Fruit fly (Drosophila melanogaster): Measurements from ENCODE around the gene CG42586.
"Not testable (repeated sequence)": the region's sequence is repeated elsewhere in the genome, so short reads cannot be mapped to it uniquely, and the experiment has no call there.

CG42586 gene

dm6 chr2L:14739614-14740013 is 2.0 kb downstream of the CG42586 start, which contains the start of gene CG42585:
Gene CG42585, plus strand, starts transcription at chr2L:14739914.
- TF ChIP-seq acj6 (GFP tag; optimal IDR thresholded peaks at IDR 0.05); CG8119 (GFP tag; IDR thresholded peaks at IDR 0.05); CG32006 (GFP tag; optimal IDR thresholded peaks at IDR 0.05): not testable (repeated sequence)

- not testable (repeated sequence) for TF ChIP-seq CG6163 (GFP tag; IDR thresholded peaks at IDR 0.05); CG10631 (GFP tag; optimal IDR thresholded peaks at IDR 0.05); CG6808 (GFP tag; optimal IDR thresholded peaks at IDR 0.05)
Measured at dm6 chr2L:14737669-14738068, 4.0 kb downstream of the CG42586 start, which contains the start of gene CG31775. Gene CG31775, minus strand, starts transcription at chr2L:14737769.

dm6 chr2L:14735543-14735942 is 6.1 kb downstream of the CG42586 start, which contains the start of gene CG31835:
Gene CG31835, plus strand, starts transcription at chr2L:14735843.
- TF ChIP-seq spab (GFP tag; optimal IDR thresholded peaks at IDR 0.05); fd59A (GFP tag; optimal IDR thresholded peaks at IDR 0.05); CG1621 (tag; optimal IDR thresholded peaks at IDR 0.05): not testable (repeated sequence)

dm6 chr2L:14730077-14730476 is 11.6 kb downstream of the CG42586 start, which contains the start of gene CG42685:
Gene CG42685, minus strand, starts transcription at chr2L:14730177.
- TF ChIP-seq Gug (GFP tag; IDR thresholded peaks at IDR 0.05) (no peak), CG34406 (GFP tag; optimal IDR thresholded peaks at IDR 0.05) (no peak)

- no peak for TF ChIP-seq CG11294 (GFP tag; IDR thresholded peaks at IDR 0.05)
- no peak for TF ChIP-seq Hr39 (GFP tag; optimal IDR thresholded peaks at IDR 0.05)
- no peak for TF ChIP-seq topi (GFP tag; optimal IDR thresholded peaks at IDR 0.05)
- TF ChIP-seq Ets21C (GFP tag; optimal IDR thresholded peaks at IDR 0.05) = no peak
- no peak for TF ChIP-seq CG1621 (tag; optimal IDR thresholded peaks at IDR 0.05)
- no peak for TF ChIP-seq CG8319 (GFP tag; optimal IDR thresholded peaks at IDR 0.05)
- TF ChIP-seq CG11762 (GFP tag; optimal IDR thresholded peaks at IDR 0.05; ENCODE audit: insufficient read depth) = no peak
- TF ChIP-seq CG6276 (GFP tag; optimal IDR thresholded peaks at IDR 0.05) = no peak
- no peak for TF ChIP-seq CG3919 (GFP tag; optimal IDR thresholded peaks at IDR 0.05)
- TF ChIP-seq fkh (GFP tag; optimal IDR thresholded peaks at IDR 0.05) = no peak
- no peak for TF ChIP-seq CG8119 (GFP tag; IDR thresholded peaks at IDR 0.05)
Measured at dm6 chr2L:14713467-14713866, 28.2 kb downstream of the CG42586 start, which contains the start of gene CG34165. Gene CG34165, plus strand, starts transcription at chr2L:14713750.

- TF ChIP-seq Ets96B (tag; optimal IDR thresholded peaks at IDR 0.05) = no peak
- peak; percentile 17 for TF ChIP-seq Eip78C (GFP tag)
Measured at dm6 chr2L:14712245-14712644, 29.4 kb downstream of the CG42586 start, which contains the start of gene CG15282. Gene CG15282, plus strand, starts transcription at chr2L:14712471.

dm6 chr2L:14706194-14706593 is 35.4 kb downstream of the CG42586 start:
- TF ChIP-seq CG11294 (GFP tag; IDR thresholded peaks at IDR 0.05) (0 out of 2 replicates have a peak, but pooled peaks have one; percentile 22), esn (GFP tag; optimal IDR thresholded peaks at IDR 0.05) (peak; percentile 72), ss (GFP tag; optimal IDR thresholded peaks at IDR 0.05) (no peak), Sox14 (GFP tag; optimal IDR thresholded peaks at IDR 0.05) (peak; percentile 21), lz (GFP tag; optimal IDR thresholded peaks at IDR 0.05) (peak; percentile 71), CG6276 (GFP tag; optimal IDR thresholded peaks at IDR 0.05) (no peak), svp (GFP tag) (peak; percentile 61), CG3032 (tag; optimal IDR thresholded peaks at IDR 0.05) (no peak), CG8319 (GFP tag; optimal IDR thresholded peaks at IDR 0.05) (peak; percentile 42), Ets21C (GFP tag; optimal IDR thresholded peaks at IDR 0.05) (peak; percentile 55), CG11762 (GFP tag; optimal IDR thresholded peaks at IDR 0.05; ENCODE audit: insufficient read depth) (peak; percentile 14), Hr38 (GFP tag; optimal IDR thresholded peaks at IDR 0.05) (no peak), CG32006 (GFP tag; optimal IDR thresholded peaks at IDR 0.05) (no peak), Eip75B (GFP tag; optimal IDR thresholded peaks at IDR 0.05) (peak; percentile 43), CG34406 (GFP tag; optimal IDR thresholded peaks at IDR 0.05) (no peak), pdm3 (GFP tag; optimal IDR thresholded peaks at IDR 0.05) (peak; percentile 41), CG6792 (GFP tag; optimal IDR thresholded peaks at IDR 0.05) (peak; percentile 23), Eip78C (GFP tag) (peak; percentile 90), Hr39 (GFP tag; optimal IDR thresholded peaks at IDR 0.05) (peak; percentile 83), acj6 (GFP tag; optimal IDR thresholded peaks at IDR 0.05) (peak; percentile 29), CG11902 (GFP tag; optimal IDR thresholded peaks at IDR 0.05) (peak; percentile 59), CG6163 (GFP tag; IDR thresholded peaks at IDR 0.05) (0 out of 3 replicates have a peak, but pooled peaks have one; percentile 40), Gug (GFP tag; IDR thresholded peaks at IDR 0.05) (no peak), Met (GFP tag; optimal IDR thresholded peaks at IDR 0.05) (peak; percentile 71), Sox102F (GFP tag; optimal IDR thresholded peaks at IDR 0.05) (peak; percentile 14), salr (GFP tag; optimal IDR thresholded peaks at IDR 0.05) (peak in 1 of 2 experiments; percentile 28), CG1621 (tag; optimal IDR thresholded peaks at IDR 0.05) (no peak), Hr4 (GFP tag; optimal IDR thresholded peaks at IDR 0.05) (peak; percentile 53)

Data from whole organism, prepupa.